Fruit fly (Drosophila melanogaster): Measurements from ENCODE around the gene Mitofilin.
A peak's percentile ranks its signal among the peaks of the same experiment; 100 is the strongest.

The Mitofilin gene

DNA sequence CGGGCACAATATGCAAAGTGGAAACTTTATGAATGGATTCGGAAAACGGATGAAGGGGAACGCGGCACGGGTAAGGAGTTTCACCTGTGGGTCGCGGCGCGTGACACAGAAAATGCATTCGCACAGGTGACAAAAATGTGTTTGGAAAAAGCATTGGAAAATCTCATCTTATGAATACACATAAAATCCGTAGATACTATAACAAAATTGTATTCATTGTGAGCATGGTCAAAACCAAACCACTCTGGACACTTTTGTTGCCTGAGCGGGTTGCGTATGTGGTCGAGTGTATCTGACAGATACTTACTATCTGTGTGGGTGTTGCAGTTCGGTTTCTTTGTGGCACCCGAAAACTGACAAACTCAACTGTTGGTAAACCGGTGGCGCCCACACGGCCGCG, 16.3 kb upstream of the Mitofilin start (continued):
- TF ChIP-seq CG16815 (GFP tag; optimal IDR thresholded peaks at IDR 0.05), result no peak
- no peak for TF ChIP-seq Fer3 (tag; optimal IDR thresholded peaks at IDR 0.05)
- no peak for TF ChIP-seq salm (tag; optimal IDR thresholded peaks at IDR 0.05)
- TF ChIP-seq CG8478 (optimal IDR thresholded peaks at IDR 0.05), result no peak
- no peak for TF ChIP-seq Dek (tag; optimal IDR thresholded peaks at IDR 0.05)
- TF ChIP-seq CG1603 (tag; optimal IDR thresholded peaks at IDR 0.05), result no peak
- no peak for TF ChIP-seq Hmr (GFP tag; optimal IDR thresholded peaks at IDR 0.05)
- no peak for TF ChIP-seq CG13894 (tag; optimal IDR thresholded peaks at IDR 0.05)
- TF ChIP-seq otp (GFP tag; IDR thresholded peaks at IDR 0.05), result peak; percentile 68; the same call in 1 of the 3 replicates
- peak; percentile 35; the same call in 1 of the 2 replicates for TF ChIP-seq seq (GFP tag; IDR thresholded peaks at IDR 0.05)
- TF ChIP-seq bab2 (GFP tag; optimal IDR thresholded peaks at IDR 0.05), result peak; percentile 8
- TF ChIP-seq CG1529 (GFP tag; optimal IDR thresholded peaks at IDR 0.05), result peak; percentile 43
- TF ChIP-seq btn (GFP tag; optimal IDR thresholded peaks at IDR 0.05), result no peak
- TF ChIP-seq CG2712 (tag; optimal IDR thresholded peaks at IDR 0.05), result peak; percentile 63
- TF ChIP-seq ttk (GFP tag; IDR thresholded peaks at IDR 0.05), result peak; percentile 52
- TF ChIP-seq CG43689 (GFP tag; IDR thresholded peaks at IDR 0.05), result no peak
- no peak for TF ChIP-seq CG2199 (GFP tag; IDR thresholded peaks at IDR 0.05)
- TF ChIP-seq CG10431 (GFP tag; optimal IDR thresholded peaks at IDR 0.05), result no peak
- peak; percentile 10 for TF ChIP-seq jumu (GFP tag; optimal IDR thresholded peaks at IDR 0.05)
- peak in 1 of 3 experiments; percentile 12 for TF ChIP-seq lola (GFP tag; optimal IDR thresholded peaks at IDR 0.05)
- TF ChIP-seq CG34376 (GFP tag; optimal IDR thresholded peaks at IDR 0.05), result no peak
- peak; percentile 4 for TF ChIP-seq CG30431 (GFP tag; optimal IDR thresholded peaks at IDR 0.05)
- TF ChIP-seq E2f1 (GFP tag; IDR thresholded peaks at IDR 0.05), result peak; percentile 53
- peak; percentile 72; the same call in 2 of the 3 replicates for TF ChIP-seq ase (GFP tag; IDR thresholded peaks at IDR 0.05)
- no peak for TF ChIP-seq gem (tag; optimal IDR thresholded peaks at IDR 0.05)
- TF ChIP-seq chm (GFP tag; IDR thresholded peaks at IDR 0.05), result peak; percentile 66
- no peak for TF ChIP-seq CG9215 (GFP tag; IDR thresholded peaks at IDR 0.05)
- TF ChIP-seq dysf (GFP tag; IDR thresholded peaks at IDR 0.05), result peak; percentile 55; the same call in 2 of the 3 replicates
- no peak for TF ChIP-seq Adf1 (GFP tag; IDR thresholded peaks at IDR 0.05)
- TF ChIP-seq CG11723 (GFP tag; optimal IDR thresholded peaks at IDR 0.05), result no peak
- no peak for TF ChIP-seq Nf-YC (tag; optimal IDR thresholded peaks at IDR 0.05)
- TF ChIP-seq CG13296 (GFP tag; optimal IDR thresholded peaks at IDR 0.05), result no peak
- no peak for TF ChIP-seq CG11504 (tag; optimal IDR thresholded peaks at IDR 0.05)
- TF ChIP-seq Xrp1 (GFP tag; IDR thresholded peaks at IDR 0.05), result peak; percentile 82
- no peak for TF ChIP-seq gsb (GFP tag; IDR thresholded peaks at IDR 0.05)
- peak; percentile 42; the same call in 1 of the 2 replicates for TF ChIP-seq Nf-YA (GFP tag; IDR thresholded peaks at IDR 0.05)
- TF ChIP-seq CG4820 (GFP tag; optimal IDR thresholded peaks at IDR 0.05), result peak; percentile 18
- no peak for TF ChIP-seq gt (GFP tag; IDR thresholded peaks at IDR 0.05)
- TF ChIP-seq CG10321 (GFP tag; IDR thresholded peaks at IDR 0.05), result 0 out of 2 replicates have a peak, but pooled peaks have one; percentile 17
- TF ChIP-seq lilli (GFP tag; optimal IDR thresholded peaks at IDR 0.05), result peak; percentile 36
- TF ChIP-seq ind (GFP tag; optimal IDR thresholded peaks at IDR 0.05), result peak; percentile 30
- TF ChIP-seq HmgD (GFP tag; optimal IDR thresholded peaks at IDR 0.05), result no peak
- no peak for TF ChIP-seq Jarid2 (GFP tag; optimal IDR thresholded peaks at IDR 0.05)
- TF ChIP-seq CG11247 (GFP tag; IDR thresholded peaks at IDR 0.05), result peak; percentile 51; the same call in 1 of the 2 replicates
- TF ChIP-seq sim (GFP tag; IDR thresholded peaks at IDR 0.05), result peak; percentile 74; the same call in 1 of the 2 replicates
- TF ChIP-seq unpg (GFP tag; optimal IDR thresholded peaks at IDR 0.05), result no peak
- no peak; the same call in 1 of the 2 replicates for TF ChIP-seq Ravus (GFP tag; IDR thresholded peaks at IDR 0.05)
- no peak; the same call in 1 of the 2 replicates for TF ChIP-seq ssp (GFP tag; IDR thresholded peaks at IDR 0.05)
- TF ChIP-seq Hr3 (GFP tag; optimal IDR thresholded peaks at IDR 0.05), result peak; percentile 25
- TF ChIP-seq CG12299 (tag; optimal IDR thresholded peaks at IDR 0.05), result no peak
- 0 out of 3 replicates have a peak, but pooled peaks have one; percentile 17 for TF ChIP-seq CG7357 (GFP tag; IDR thresholded peaks at IDR 0.05)
- TF ChIP-seq ab (GFP tag; optimal IDR thresholded peaks at IDR 0.05), result no peak

Data from whole organism, embryonic.